Fruit fly (Drosophila melanogaster): ENCODE measurements around the gene mtSSB.
A peak's percentile ranks its signal among the peaks of the same experiment; 100 is the strongest.

The mtSSB gene

dm6 chr3R:16186791-16187681 lies 18.0 kb downstream of the mtSSB start, which contains the start of gene sra (continued):
- peak; percentile 37 for TF ChIP-seq CoRest (tag; optimal IDR thresholded peaks at IDR 0.05)
- TF ChIP-seq CG8388 (GFP tag; optimal IDR thresholded peaks at IDR 0.05), result peak; percentile 20
- no peak for TF ChIP-seq ssp (GFP tag; IDR thresholded peaks at IDR 0.05)
- TF ChIP-seq Nf-YC (tag; optimal IDR thresholded peaks at IDR 0.05), result peak; percentile 56
- no peak for TF ChIP-seq CG9609 (GFP tag; optimal IDR thresholded peaks at IDR 0.05)
- TF ChIP-seq Dip3 (GFP tag; optimal IDR thresholded peaks at IDR 0.05), result no peak
- TF ChIP-seq zfh1 (GFP tag; IDR thresholded peaks at IDR 0.05), result no peak
- TF ChIP-seq onecut (GFP tag; IDR thresholded peaks at IDR 0.05), result no peak; the same call in 1 of the 2 replicates
- peak; percentile 5 for TF ChIP-seq CG15601 (tag; optimal IDR thresholded peaks at IDR 0.05)
- no peak for TF ChIP-seq CG1602 (GFP tag; optimal IDR thresholded peaks at IDR 0.05)
- peak; percentile 28 for TF ChIP-seq CG17912 (GFP tag; optimal IDR thresholded peaks at IDR 0.05)
- TF ChIP-seq Max (GFP tag; optimal IDR thresholded peaks at IDR 0.05), result no peak
- peak; percentile 37; the same call in 1 of the 2 replicates for TF ChIP-seq CG10321 (GFP tag; IDR thresholded peaks at IDR 0.05)
- TF ChIP-seq zen2 (GFP tag; IDR thresholded peaks at IDR 0.05; ENCODE audit: partially characterized antibody), result peak; percentile 95
- peak; percentile 89 for TF ChIP-seq hbn (GFP tag; IDR thresholded peaks at IDR 0.05; ENCODE audit: partially characterized antibody)
- peak; percentile 13 for TF ChIP-seq Xbp1 (GFP tag; optimal IDR thresholded peaks at IDR 0.05)
- TF ChIP-seq CG10274 (GFP tag; optimal IDR thresholded peaks at IDR 0.05), result no peak
- TF ChIP-seq insv (GFP tag; optimal IDR thresholded peaks at IDR 0.05), result no peak
- no peak for TF ChIP-seq Mrtf (GFP tag; IDR thresholded peaks at IDR 0.05)
- peak; percentile 98 for TF ChIP-seq bbx (GFP tag; IDR thresholded peaks at IDR 0.05; ENCODE audit: partially characterized antibody)
- peak; percentile 97 for TF ChIP-seq nerfin-2 (GFP tag; IDR thresholded peaks at IDR 0.05; ENCODE audit: partially characterized antibody)
- no peak for TF ChIP-seq run (tag; optimal IDR thresholded peaks at IDR 0.05)
- TF ChIP-seq slou (GFP tag; optimal IDR thresholded peaks at IDR 0.05), result no peak
- no peak for TF ChIP-seq Eip74EF (GFP tag; optimal IDR thresholded peaks at IDR 0.05)
- no peak for TF ChIP-seq CG32767 (GFP tag; IDR thresholded peaks at IDR 0.05)
- TF ChIP-seq Aef1 (GFP tag; IDR thresholded peaks at IDR 0.05), result no peak
- no peak for TF ChIP-seq Atf3 (GFP tag; optimal IDR thresholded peaks at IDR 0.05)
- TF ChIP-seq E2f1 (GFP tag; IDR thresholded peaks at IDR 0.05), result no peak
- TF ChIP-seq tin (GFP tag; optimal IDR thresholded peaks at IDR 0.05), result no peak
- no peak for TF ChIP-seq nau (GFP tag; optimal IDR thresholded peaks at IDR 0.05)
- peak; percentile 32 for TF ChIP-seq CG7786 (GFP tag; optimal IDR thresholded peaks at IDR 0.05)
- TF ChIP-seq cg (GFP tag; optimal IDR thresholded peaks at IDR 0.05), result peak; percentile 35
- TF ChIP-seq CG15696 (tag; optimal IDR thresholded peaks at IDR 0.05), result no peak
- no peak for TF ChIP-seq CG34376 (GFP tag; optimal IDR thresholded peaks at IDR 0.05)
- peak; percentile 24 for TF ChIP-seq CG7745 (tag; optimal IDR thresholded peaks at IDR 0.05)
- 0 out of 3 replicates have a peak, but pooled peaks have one; percentile 17 for TF ChIP-seq sr (GFP tag; IDR thresholded peaks at IDR 0.05)
- no peak for TF ChIP-seq Usf (GFP tag; optimal IDR thresholded peaks at IDR 0.05)
- TF ChIP-seq org-1 (GFP tag; optimal IDR thresholded peaks at IDR 0.05), result no peak
- no peak for TF ChIP-seq ewg (GFP tag; optimal IDR thresholded peaks at IDR 0.05)
- no peak for TF ChIP-seq slp2 (GFP tag; optimal IDR thresholded peaks at IDR 0.05)
- peak; percentile 71 for TF ChIP-seq nom (GFP tag; optimal IDR thresholded peaks at IDR 0.05)
- no peak for TF ChIP-seq CG30020 (tag; optimal IDR thresholded peaks at IDR 0.05)
- no peak for TF ChIP-seq CG11093 (GFP tag; IDR thresholded peaks at IDR 0.05)
- peak; percentile 96 for TF ChIP-seq CG16813 (GFP tag; IDR thresholded peaks at IDR 0.05; ENCODE audit: partially characterized antibody)
- TF ChIP-seq twi (tag; optimal IDR thresholded peaks at IDR 0.05), result no peak
- TF ChIP-seq exex (tag; optimal IDR thresholded peaks at IDR 0.05), result no peak
- peak; percentile 57 for TF ChIP-seq gfzf (GFP tag; optimal IDR thresholded peaks at IDR 0.05)
- TF ChIP-seq NfI (GFP tag; optimal IDR thresholded peaks at IDR 0.05), result peak; percentile 38

Measured in whole organism, embryonic.